Fruit fly (Drosophila melanogaster) whole organism, wandering third instar larva: ENCODE results near the gene CG32755.

Experiments
- Abd-B ChIP-seq: fragments of >200 bp; optimal IDR thresholded peaks from 2 replicates; lab custom pipeline; 2017; ENCODE audit warnings: missing biosample characterization, missing genetic modification characterization
- CG32264 ChIP-seq: fragments of 200-800 bp; sonication (Bioruptor generic); optimal IDR thresholded peaks from 2 replicates; lab custom pipeline; 2016; ENCODE audit warnings: missing biosample characterization, missing genetic modification characterization
- CG9705 ChIP-seq: fragments of 200-800 bp; sonication (Bioruptor generic); optimal IDR thresholded peaks from 2 replicates; lab custom pipeline; 2018; ENCODE audit warnings: missing biosample characterization, mild to moderate bottlenecking, missing genetic modification characterization
- CrebA ChIP-seq: fragments of 200-800 bp; sonication (Bioruptor generic); optimal IDR thresholded peaks from 2 replicates; lab custom pipeline; 2016; ENCODE audit warnings: missing biosample characterization, mild to moderate bottlenecking, missing genetic modification characterization, borderline replicate concordance
- Dfd ChIP-seq: fragments of >200 bp; optimal IDR thresholded peaks from 2 replicates; lab custom pipeline; 2017; ENCODE audit warnings: missing biosample characterization, missing genetic modification characterization
- Dif ChIP-seq: fragments of 200-275, 200-300 bp; sonication (Bioruptor generic); optimal IDR thresholded peaks from 2 replicates; lab custom pipeline; 2018; ENCODE audit warnings: missing biosample characterization, missing genetic modification characterization; ENCODE audit not compliant: partially characterized antibody
- GATAd ChIP-seq: sonication (Bioruptor generic); optimal IDR thresholded peaks from 2 replicates; lab custom pipeline; 2016; ENCODE audit warnings: missing biosample characterization, missing genetic modification characterization
- HLH106 ChIP-seq: fragments of 200-800 bp; optimal IDR thresholded peaks from 3 replicates; lab custom pipeline; 2019; ENCODE audit warnings: missing biosample characterization, mild to moderate bottlenecking, missing genetic modification characterization, moderate library complexity
- Hnf4 ChIP-seq: fragments of 200-800 bp; sonication (Bioruptor generic); optimal IDR thresholded peaks from 2 replicates; lab custom pipeline; 2016; ENCODE audit warnings: missing biosample characterization, mild to moderate bottlenecking, missing genetic modification characterization
- Hr78 ChIP-seq: fragments of >200 bp; optimal IDR thresholded peaks from 2 replicates; lab custom pipeline; 2017; ENCODE audit warnings: missing biosample characterization, missing genetic modification characterization
- Hr83 ChIP-seq: fragments of 200-300 bp; sonication (Bioruptor generic); optimal IDR thresholded peaks from 2 replicates; lab custom pipeline; 2016; ENCODE audit warnings: missing biosample characterization, mild to moderate bottlenecking, missing genetic modification characterization, moderate library complexity; ENCODE audit not compliant: poor library complexity, severe bottlenecking
- Jra ChIP-seq: sonication (Bioruptor generic); optimal IDR thresholded peaks from 2 replicates; lab custom pipeline; 2016; ENCODE audit warnings: missing biosample characterization, missing genetic modification characterization
- Mio ChIP-seq: sonication (Bioruptor generic); optimal IDR thresholded peaks from 2 replicates; lab custom pipeline; 2016; ENCODE audit warnings: missing biosample characterization, missing genetic modification characterization
- Myc ChIP-seq: fragments of >200 bp; optimal IDR thresholded peaks from 2 replicates; lab custom pipeline; 2017
- N ChIP-seq: fragments of >200 bp; optimal IDR thresholded peaks from 2 replicates; lab custom pipeline; 2018; ENCODE audit warnings: missing biosample characterization, missing external identifiers, missing genetic modification characterization
- OdsH ChIP-seq: fragments of 200-800 bp; sonication (Bioruptor generic); optimal IDR thresholded peaks from 2 replicates; lab custom pipeline; 2016; ENCODE audit warnings: missing biosample characterization, mild to moderate bottlenecking, missing genetic modification characterization
- Rel ChIP-seq, 2 experiments: fragments of 200-800 bp; sonication (Bioruptor generic) in 1 of 2; optimal IDR thresholded peaks; 2 replicates in 1 of 2; 3 replicates in 1 of 2; lab custom pipeline; 2016 to 2019; ENCODE audit warnings: mild to moderate bottlenecking in 2 of 2, missing biosample characterization in 2 of 2, missing genetic modification characterization in 2 of 2, moderate library complexity in 1 of 2
- Sp1 ChIP-seq: fragments of 200-800 bp; sonication (Bioruptor generic); optimal IDR thresholded peaks from 3 replicates; lab custom pipeline; 2019; ENCODE audit warnings: missing biosample characterization, mild to moderate bottlenecking, missing genetic modification characterization, moderate library complexity
- Vsx2 ChIP-seq: fragments of 200-300, 225-300 bp; sonication (Bioruptor generic); optimal IDR thresholded peaks from 2 replicates; lab custom pipeline; 2018; ENCODE audit warnings: missing biosample characterization, missing genetic modification characterization; ENCODE audit not compliant: partially characterized antibody
- br ChIP-seq: fragments of 200-800 bp; sonication (Bioruptor generic); optimal IDR thresholded peaks from 2 replicates; lab custom pipeline; 2016; ENCODE audit warnings: missing biosample characterization, missing genetic modification characterization
- brk ChIP-seq: fragments of 200-800 bp; sonication (Bioruptor generic); optimal IDR thresholded peaks from 2 replicates; lab custom pipeline; 2016; ENCODE audit warnings: missing biosample characterization, mild to moderate bottlenecking, missing genetic modification characterization
- dl ChIP-seq, 2 experiments: fragments of 175-275, 200-275 bp in 1 of 2; fragments of 200-275 bp in 1 of 2; sonication (Bioruptor generic); optimal IDR thresholded peaks; lab custom pipeline; 2018; ENCODE audit warnings: mild to moderate bottlenecking in 2 of 2, missing biosample characterization in 2 of 2, missing genetic modification characterization in 2 of 2, moderate library complexity in 2 of 2; ENCODE audit not compliant: partially characterized antibody in 2 of 2, insufficient read depth in 1 of 2
- dmrt93B ChIP-seq: fragments of 200-800 bp; sonication (Bioruptor generic); optimal IDR thresholded peaks from 2 replicates; lab custom pipeline; 2018; ENCODE audit warnings: missing biosample characterization, mild to moderate bottlenecking, missing genetic modification characterization
- dsf ChIP-seq: sonication (Bioruptor generic); optimal IDR thresholded peaks from 2 replicates; lab custom pipeline; 2016; ENCODE audit warnings: missing biosample characterization, missing genetic modification characterization, borderline replicate concordance
- ey ChIP-seq: fragments of 200-800 bp; sonication (Bioruptor generic); optimal IDR thresholded peaks from 2 replicates; lab custom pipeline; 2016; ENCODE audit warnings: missing biosample characterization, missing genetic modification characterization
- foxo ChIP-seq, 2 experiments: fragments of 200-800 bp; sonication (Bioruptor generic); optimal IDR thresholded peaks; 2 replicates in 1 of 2; 3 replicates in 1 of 2; lab custom pipeline; 2016 to 2017; ENCODE audit warnings: missing biosample characterization in 2 of 2, missing genetic modification characterization in 2 of 2
- fru ChIP-seq: fragments of 200-800 bp; sonication (Bioruptor generic); optimal IDR thresholded peaks from 3 replicates; lab custom pipeline; 2016; ENCODE audit warnings: missing biosample characterization, mild to moderate bottlenecking, missing genetic modification characterization
- h ChIP-seq: fragments of 200-800 bp; sonication (Bioruptor generic); optimal IDR thresholded peaks from 3 replicates; lab custom pipeline; 2016; ENCODE audit warnings: missing biosample characterization, mild to moderate bottlenecking, missing genetic modification characterization
- jim ChIP-seq: fragments of 175-275, 200-325 bp; sonication (Bioruptor generic); optimal IDR thresholded peaks from 2 replicates; lab custom pipeline; 2016; ENCODE audit warnings: missing biosample characterization, mild to moderate bottlenecking, missing genetic modification characterization
- lola ChIP-seq: fragments of >200 bp; optimal IDR thresholded peaks from 2 replicates; lab custom pipeline; 2017; ENCODE audit warnings: missing biosample characterization, missing genetic modification characterization
- pan ChIP-seq: fragments of >200 bp; optimal IDR thresholded peaks from 2 replicates; lab custom pipeline; 2017
- psq ChIP-seq: fragments of 200-800 bp; sonication (Bioruptor generic); optimal IDR thresholded peaks from 3 replicates; lab custom pipeline; 2017; ENCODE audit warnings: missing biosample characterization, mild to moderate bottlenecking, missing genetic modification characterization, moderate library complexity
- rgr ChIP-seq: fragments of 200-800 bp; sonication (Bioruptor generic); optimal IDR thresholded peaks from 3 replicates; lab custom pipeline; 2016; ENCODE audit warnings: missing biosample characterization, mild to moderate bottlenecking, missing genetic modification characterization
- sage ChIP-seq: fragments of 200-800 bp; sonication (Bioruptor generic); optimal IDR thresholded peaks from 2 replicates; lab custom pipeline; 2016; ENCODE audit warnings: missing biosample characterization, mild to moderate bottlenecking, missing genetic modification characterization
- sv ChIP-seq: fragments of 200-800 bp; sonication (Bioruptor generic); optimal IDR thresholded peaks from 3 replicates; lab custom pipeline; 2016; ENCODE audit warnings: missing biosample characterization, missing genetic modification characterization
- tai ChIP-seq: sonication (Bioruptor generic); optimal IDR thresholded peaks from 2 replicates; lab custom pipeline; 2016; ENCODE audit warnings: missing biosample characterization, missing genetic modification characterization
- usp ChIP-seq: fragments of >200 bp; optimal IDR thresholded peaks from 2 replicates; lab custom pipeline; 2017; ENCODE audit warnings: missing biosample characterization, missing genetic modification characterization
- woc ChIP-seq: sonication (Bioruptor generic); optimal IDR thresholded peaks from 2 replicates; lab custom pipeline; 2016; ENCODE audit warnings: missing biosample characterization, mild to moderate bottlenecking, missing genetic modification characterization

The CG32755 gene

dm6 chrX:6000747-6001426, 50.8 kb downstream of the CG32755 start, which contains the start of gene CG4766:
TSS of gene CG4766 (minus strand) at chrX:6000797.
- TF ChIP-seq tai (GFP tag; lab: Kevin White, UChicago) (peak; percentile 64), Hr83 (no peak), GATAd (GFP tag; lab: Kevin White, UChicago) (no peak), psq (GFP tag; lab: Kevin White, UChicago) (peak; percentile 82), jim (no peak), brk (GFP tag; lab: Kevin White, UChicago) (peak; percentile 36), sage (peak; percentile 49), Myc (lab: Kevin White, UChicago) (no peak), h (GFP tag; lab: Kevin White, UChicago) (peak; percentile 92), OdsH (GFP tag; lab: Kevin White, UChicago) (peak; percentile 86), dl (GFP tag; optimal IDR thresholded peaks at IDR 0.05; lab: Kevin White, UChicago; ENCODE audit: insufficient read depth in 1 of 2, partially characterized antibody in 2 of 2) (no peak), rgr (GFP tag; lab: Kevin White, UChicago) (peak; percentile 82), CrebA (GFP tag; lab: Kevin White, UChicago) (peak; percentile 26), Vsx2 (GFP tag; lab: Kevin White, UChicago) (no peak), br (GFP tag; lab: Kevin White, UChicago) (peak; percentile 87), Mio (GFP tag; lab: Kevin White, UChicago) (no peak), CG9705 (GFP tag; lab: Kevin White, UChicago) (peak; percentile 69), Dfd (GFP tag; lab: Kevin White, UChicago) (no peak), Hr78 (no peak), ey (peak; percentile 89), Dif (GFP tag; lab: Kevin White, UChicago) (no peak), sv (GFP tag; lab: Kevin White, UChicago) (peak; percentile 87), Rel (GFP tag; optimal IDR thresholded peaks at IDR 0.05; lab: Kevin White, UChicago) (no peak), Rel (tag; optimal IDR thresholded peaks at IDR 0.05; lab: Kevin White, UChicago) (peak; percentile 37), Jra (GFP tag; lab: Kevin White, UChicago) (peak; percentile 80), fru (GFP tag; lab: Kevin White, UChicago) (peak; percentile 94), Sp1 (GFP tag; lab: Kevin White, UChicago) (peak; percentile 86), usp (GFP tag; lab: Kevin White, UChicago) (no peak), foxo (GFP tag; optimal IDR thresholded peaks at IDR 0.05; lab: Kevin White, UChicago) (peak; percentile 34 to 92), dsf (GFP tag; lab: Kevin White, UChicago) (no peak), lola (no peak), Hnf4 (GFP tag; lab: Kevin White, UChicago) (peak; percentile 82), dmrt93B (peak; percentile 68), CG32264 (peak; percentile 54), HLH106 (peak; percentile 88), N (no peak), woc (GFP tag; lab: Kevin White, UChicago) (peak; percentile 82), Abd-B (GFP tag; lab: Kevin White, UChicago) (no peak), pan (lab: Kevin White, UChicago) (no peak)
